Worm (Caenorhabditis elegans) whole organism, L4 larva: ENCODE data around the gene tdo-2.

Experiments used
- F10B5.3 ChIP-seq: sonication (generic microtip); optimal IDR thresholded peaks from 2 replicates; lab custom pipeline; 2016; ENCODE audit warnings: mild to moderate bottlenecking, missing genetic modification characterization, missing compliant biosample characterization
- aha-1 ChIP-seq: fragments of 150-350 bp; peaks from one replicate; lab custom pipeline; 2014; ENCODE audit warnings: missing biosample characterization, missing genetic modification characterization
- ama-1 ChIP-seq: fragments of 150-350 bp; optimal IDR thresholded peaks from 2 replicates; lab custom pipeline; 2014; ENCODE audit warnings: inconsistent platforms, mixed read lengths
- nhr-25 ChIP-seq: sonication (generic microtip); optimal IDR thresholded peaks from 2 replicates; lab custom pipeline; 2017; ENCODE audit warnings: missing genetic modification characterization, mild to moderate bottlenecking, missing compliant biosample characterization, antibody characterized with exemption, moderate library complexity, borderline replicate concordance; ENCODE audit not compliant: insufficient read depth
- nhr-76 ChIP-seq: fragments of 150-350 bp; optimal IDR thresholded peaks from 2 replicates; lab custom pipeline; 2014; ENCODE audit warnings: missing biosample characterization, missing genetic modification characterization
- nhr-77 ChIP-seq: fragments of 150-350 bp; optimal IDR thresholded peaks from 2 replicates; lab custom pipeline; 2014; ENCODE audit warnings: missing biosample characterization, missing genetic modification characterization
- unc-130 ChIP-seq: sonication (generic microtip); optimal IDR thresholded peaks from 2 replicates; lab custom pipeline; 2016; ENCODE audit warnings: missing genetic modification reagents, missing genetic modification characterization, missing compliant biosample characterization

- TF ChIP-seq ama-1 (lab: Kevin White, UChicago) (no peak), nhr-77 (tag; lab: Kevin White, UChicago) (no peak), nhr-76 (tag; lab: Kevin White, UChicago) (no peak), unc-130 (GFP tag; lab: Kevin White, UChicago) (no peak), nhr-25 (no peak), aha-1 (no peak), F10B5.3 (tag; lab: Kevin White, UChicago) (no peak)
These were observed 26.8 kb downstream of the tdo-2 start for ce11 chrIII:5892909-5893308.
